Worm (Caenorhabditis elegans) whole organism, young adult: ENCODE data around the gene M01B2.12.

Experiments
- F37B4.10 ChIP-seq: fragments of 200-800 bp; sonication (Bioruptor generic); IDR thresholded peaks from 2 replicates; pipeline ENCODE4 v1.3.6; 2022; ENCODE audit warnings: missing genetic modification characterization, missing compliant biosample characterization
- dox-1 ChIP-seq: fragments of 200-800 bp; sonication (Bioruptor generic); IDR thresholded peaks from 2 replicates; pipeline ENCODE4 v1.3.6; 2022; ENCODE audit warnings: missing genetic modification reagents, missing genetic modification characterization, missing compliant biosample characterization
- dpl-1 ChIP-seq: fragments of 150-350 bp; optimal IDR thresholded peaks from 2 replicates; lab custom pipeline; 2014; ENCODE audit warnings: missing biosample characterization, missing genetic modification reagents, missing genetic modification characterization
- lir-1 ChIP-seq: fragments of 200-800 bp; sonication (Bioruptor generic); conservative IDR thresholded peaks from 2 replicates; pipeline ENCODE4 v1.3.6; 2022; ENCODE audit warnings: missing genetic modification reagents, missing genetic modification characterization, missing compliant biosample characterization
- mel-28 ChIP-seq: sonication (generic microtip); optimal IDR thresholded peaks from 2 replicates; lab custom pipeline; 2016; ENCODE audit warnings: borderline replicate concordance, mild to moderate bottlenecking, missing genetic modification characterization, missing compliant biosample characterization
- nfyb-1 ChIP-seq: fragments of 200-800 bp; sonication (Bioruptor generic); IDR thresholded peaks from 2 replicates; pipeline ENCODE4 v1.3.6; 2022; ENCODE audit warnings: missing genetic modification reagents, missing genetic modification characterization, missing compliant biosample characterization
- nhr-120 ChIP-seq: fragments of 200-800 bp; sonication (Bioruptor generic); IDR thresholded peaks from 2 replicates; pipeline ENCODE4 v1.3.6; 2022; ENCODE audit warnings: missing genetic modification characterization, missing compliant biosample characterization
- unc-130 ChIP-seq: sonication (generic microtip); optimal IDR thresholded peaks from 2 replicates; lab custom pipeline; 2016; ENCODE audit warnings: missing genetic modification reagents, missing genetic modification characterization, missing compliant biosample characterization

DNA sequence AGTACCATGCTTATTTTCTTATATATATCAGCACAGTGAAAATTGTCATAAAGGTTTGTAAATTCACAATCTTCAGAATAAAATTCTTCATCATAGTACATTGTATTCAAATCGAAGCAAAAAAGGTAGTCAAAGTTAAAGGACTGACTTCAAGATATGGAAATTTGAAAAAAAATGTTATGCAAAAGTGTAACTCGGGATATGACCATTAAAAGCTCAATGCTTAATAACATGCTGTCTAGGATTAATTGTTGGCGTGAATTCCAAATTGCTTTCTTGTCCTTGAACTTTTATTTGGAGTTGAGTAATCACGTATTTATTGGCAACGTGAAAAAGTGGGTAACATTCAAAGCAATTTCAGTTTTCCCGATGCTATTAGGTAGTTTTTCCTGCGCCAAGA lies 10.7 kb upstream of the M01B2.12 start, which contains the start of gene srw-16:
- TF ChIP-seq F37B4.10 (GFP tag; lab: Robert Waterston, UW) (no peak), dpl-1 (GFP tag; lab: Kevin White, UChicago) (no peak), nfyb-1 (GFP tag; lab: Robert Waterston, UW) (no peak), mel-28 (no peak), lir-1 (GFP tag; lab: Robert Waterston, UW) (no peak), unc-130 (GFP tag; lab: Kevin White, UChicago) (no peak), dox-1 (GFP tag; lab: Robert Waterston, UW) (no peak), nhr-120 (no peak)
